Worm (Caenorhabditis elegans): ENCODE results near the gene T22B7.8.

- TF ChIP-seq hmbx-1 (tag; optimal IDR thresholded peaks at IDR 0.05) (no peak), tbx-11 (GFP tag; IDR thresholded peaks at IDR 0.05) (no peak), ama-1 (optimal IDR thresholded peaks at IDR 0.05) (no peak), scrt-1 (GFP tag; IDR thresholded peaks at IDR 0.05) (no peak), pes-1 (GFP tag; IDR thresholded peaks at IDR 0.05) (no peak), sea-1 (GFP tag; conservative IDR thresholded peaks at IDR 0.05) (0 out of 2 replicates have a peak, but pooled peaks have one; percentile 36), ceh-13 (GFP tag; optimal IDR thresholded peaks at IDR 0.05) (no peak), hnd-1 (tag; optimal IDR thresholded peaks at IDR 0.05) (no peak), aly-1 (tag; optimal IDR thresholded peaks at IDR 0.05) (peak; percentile 10), B0310.2 (tag; optimal IDR thresholded peaks at IDR 0.05) (no peak)
Observed at ce11 chrX:5591830-5592229, 39.9 kb upstream of the T22B7.8 start.
